Worm (Caenorhabditis elegans): ENCODE results near the gene znf-622.

Gene znf-622

ce11 chrIII:6420995-6421404, 39.6 kb downstream of the znf-622 start (continued):
- TF ChIP-seq ccch-3 (GFP tag; optimal IDR thresholded peaks at IDR 0.05) (no peak), hmg-1.2 (GFP tag; IDR thresholded peaks at IDR 0.05) (peak; percentile 99), egrh-3 (GFP tag; IDR thresholded peaks at IDR 0.05) (no peak), ztf-26 (tag; optimal IDR thresholded peaks at IDR 0.05) (peak; percentile 88), hmg-20 (GFP tag; IDR thresholded peaks at IDR 0.05) (peak; percentile 24; the same call in 1 of the 2 replicates), chd-7 (tag; optimal IDR thresholded peaks at IDR 0.05) (peak; percentile 86), K11D2.4 (GFP tag; IDR thresholded peaks at IDR 0.05) (peak; percentile 85), tlf-1 (GFP tag; optimal IDR thresholded peaks at IDR 0.05) (peak; percentile 84), ztf-25 (GFP tag; IDR thresholded peaks at IDR 0.05) (no peak), xnd-1 (tag; optimal IDR thresholded peaks at IDR 0.05) (no peak), ztf-3 (GFP tag; optimal IDR thresholded peaks at IDR 0.05) (peak; percentile 63), attf-3 (GFP tag; conservative IDR thresholded peaks at IDR 0.05) (no peak), lag-1 (GFP tag; IDR thresholded peaks at IDR 0.05) (no peak), F52B5.7 (tag; optimal IDR thresholded peaks at IDR 0.05) (no peak), hlh-12 (tag; optimal IDR thresholded peaks at IDR 0.05) (no peak), egl-44 (GFP tag; IDR thresholded peaks at IDR 0.05) (peak; percentile 91), aptf-3 (GFP tag; IDR thresholded peaks at IDR 0.05) (no peak), sptf-2 (GFP tag; optimal IDR thresholded peaks at IDR 0.05) (no peak), ceh-58 (GFP tag; IDR thresholded peaks at IDR 0.05) (no peak), unc-62 (GFP tag; optimal IDR thresholded peaks at IDR 0.05) (no peak), dox-1 (GFP tag; IDR thresholded peaks at IDR 0.05) (peak; percentile 80), gei-17 (GFP tag; optimal IDR thresholded peaks at IDR 0.05) (peak; percentile 76), ztf-18 (tag; optimal IDR thresholded peaks at IDR 0.05) (peak; percentile 38), lin-54 (GFP tag; optimal IDR thresholded peaks at IDR 0.05) (peak; percentile 71), Y56A3A.18 (GFP tag; IDR thresholded peaks at IDR 0.05) (peak; percentile 60), madf-6 (GFP tag; IDR thresholded peaks at IDR 0.05) (peak; percentile 50; the same call in 1 of the 2 replicates), Y67H2A.10 (GFP tag; conservative IDR thresholded peaks at IDR 0.05) (no peak), madf-8 (GFP tag; conservative IDR thresholded peaks at IDR 0.05) (no peak), T26A5.8 (tag; optimal IDR thresholded peaks at IDR 0.05) (no peak), attf-6 (GFP tag; IDR thresholded peaks at IDR 0.05) (no peak), dpff-1 (tag; optimal IDR thresholded peaks at IDR 0.05) (no peak), F37B4.10 (GFP tag; IDR thresholded peaks at IDR 0.05) (no peak), B0035.1 (tag; optimal IDR thresholded peaks at IDR 0.05) (no peak), repo-1 (tag; optimal IDR thresholded peaks at IDR 0.05) (peak; percentile 89), lsl-1 (GFP tag; optimal IDR thresholded peaks at IDR 0.05) (no peak), ets-4 (GFP tag; optimal IDR thresholded peaks at IDR 0.05) (peak; percentile 74), snpc-4 (GFP tag; optimal IDR thresholded peaks at IDR 0.05) (no peak), snpc-4 (tag; optimal IDR thresholded peaks at IDR 0.05) (peak in 2 of 4 experiments; percentile 56 to 60), dpl-1 (GFP tag; optimal IDR thresholded peaks at IDR 0.05) (no peak), zim-3 (tag; optimal IDR thresholded peaks at IDR 0.05) (no peak), him-1 (tag; optimal IDR thresholded peaks at IDR 0.05) (no peak), ztf-28 (GFP tag; IDR thresholded peaks at IDR 0.05) (no peak), rpc-1 (optimal IDR thresholded peaks at IDR 0.05) (no peak), rpc-1 (tag; optimal IDR thresholded peaks at IDR 0.05) (no peak), cebp-1 (GFP tag; IDR thresholded peaks at IDR 0.05) (0 out of 2 replicates have a peak, but pooled peaks have one; percentile 7), cebp-1 (tag; optimal IDR thresholded peaks at IDR 0.05) (peak; percentile 88), F57A8.1 (GFP tag; optimal IDR thresholded peaks at IDR 0.05) (no peak), nhr-80 (tag; optimal IDR thresholded peaks at IDR 0.05) (peak; percentile 75), ceh-79 (tag; optimal IDR thresholded peaks at IDR 0.05) (no peak), F39B2.1 (GFP tag; IDR thresholded peaks at IDR 0.05) (no peak), C06A6.2 (GFP tag; conservative IDR thresholded peaks at IDR 0.05) (peak; percentile 86), nhr-90 (tag; optimal IDR thresholded peaks at IDR 0.05) (no peak)

All from whole organism, young adult.